Fruit fly (Drosophila melanogaster): Measurements from ENCODE around the gene Cyp4e3.

Gene Cyp4e3

DNA sequence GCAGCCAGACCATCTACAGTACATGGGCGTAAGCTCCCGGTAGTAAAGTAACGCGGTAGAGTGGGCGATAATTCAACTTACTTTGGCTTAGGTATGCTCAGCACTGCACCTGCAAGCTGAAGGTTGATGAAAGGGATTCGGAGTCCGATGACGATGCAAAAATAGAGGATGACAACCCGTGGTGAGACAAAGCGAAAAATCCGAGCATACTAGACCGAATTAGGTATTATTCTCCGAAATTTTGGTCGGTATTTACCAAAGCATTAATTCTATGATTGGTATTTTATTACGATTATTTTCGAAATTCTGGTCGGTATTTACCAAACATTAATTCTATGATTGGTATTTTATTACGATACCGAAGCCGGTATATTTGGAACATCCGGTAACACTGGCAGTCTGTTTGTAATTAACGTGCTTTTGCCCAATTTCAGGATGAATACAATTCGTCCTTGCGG, 40.7 kb upstream of the Cyp4e3 start, which contains the start of gene CG4036 (continued):
- no peak for TF ChIP-seq dan (GFP tag; IDR thresholded peaks at IDR 0.05)
- TF ChIP-seq Atf-2 (GFP tag; optimal IDR thresholded peaks at IDR 0.05), result no peak
- peak; percentile 60 for TF ChIP-seq zen (tag; optimal IDR thresholded peaks at IDR 0.05)
- no peak for TF ChIP-seq Fer3 (tag; optimal IDR thresholded peaks at IDR 0.05)
- no peak for TF ChIP-seq tio (GFP tag; optimal IDR thresholded peaks at IDR 0.05)
- TF ChIP-seq Doc3 (GFP tag; IDR thresholded peaks at IDR 0.05; ENCODE audit: partially characterized antibody), result peak; percentile 42; the same call in 1 of the 3 replicates
- no peak for TF ChIP-seq Gug (GFP tag; IDR thresholded peaks at IDR 0.05)
- TF ChIP-seq ranshi (GFP tag; IDR thresholded peaks at IDR 0.05), result no peak
- peak; percentile 72 for TF ChIP-seq CG1603 (tag; optimal IDR thresholded peaks at IDR 0.05)
- no peak for TF ChIP-seq CG4730 (GFP tag; IDR thresholded peaks at IDR 0.05)
- no peak for TF ChIP-seq GATAe (GFP tag; conservative IDR thresholded peaks at IDR 0.05)
- no peak for TF ChIP-seq h (optimal IDR thresholded peaks at IDR 0.05)
- TF ChIP-seq Sox102F (GFP tag; optimal IDR thresholded peaks at IDR 0.05), result no peak
- no peak for TF ChIP-seq croc (GFP tag; conservative IDR thresholded peaks at IDR 0.05)
- TF ChIP-seq maf-S (GFP tag; optimal IDR thresholded peaks at IDR 0.05), result no peak
- no peak for TF ChIP-seq Abd-B (GFP tag; optimal IDR thresholded peaks at IDR 0.05)
- TF ChIP-seq HmgZ (tag; optimal IDR thresholded peaks at IDR 0.05), result peak; percentile 54
- no peak for TF ChIP-seq Nf-YB (GFP tag; optimal IDR thresholded peaks at IDR 0.05)
- no peak for TF ChIP-seq CG10147 (GFP tag; optimal IDR thresholded peaks at IDR 0.05)
- no peak for TF ChIP-seq Gsc (GFP tag; IDR thresholded peaks at IDR 0.05)
- peak; percentile 11 for TF ChIP-seq CG2712 (tag; optimal IDR thresholded peaks at IDR 0.05)
- TF ChIP-seq pfk (GFP tag; optimal IDR thresholded peaks at IDR 0.05), result no peak
- no peak for TF ChIP-seq gcm2 (GFP tag; optimal IDR thresholded peaks at IDR 0.05)
- no peak for TF ChIP-seq exex (tag; optimal IDR thresholded peaks at IDR 0.05)
- no peak for TF ChIP-seq Pdp1 (GFP tag; optimal IDR thresholded peaks at IDR 0.05)
- no peak for TF ChIP-seq sisA (GFP tag; IDR thresholded peaks at IDR 0.05)
- TF ChIP-seq H2.0 (GFP tag; IDR thresholded peaks at IDR 0.05), result no peak
- TF ChIP-seq C15 (GFP tag; IDR thresholded peaks at IDR 0.05), result no peak
- TF ChIP-seq sc (optimal IDR thresholded peaks at IDR 0.05), result no peak
- TF ChIP-seq sc (GFP tag; optimal IDR thresholded peaks at IDR 0.05), result no peak
- no peak for TF ChIP-seq CG3407 (GFP tag; optimal IDR thresholded peaks at IDR 0.05)
- TF ChIP-seq CG7357 (GFP tag; IDR thresholded peaks at IDR 0.05), result no peak
- TF ChIP-seq p53 (GFP tag; optimal IDR thresholded peaks at IDR 0.05), result no peak
- no peak for TF ChIP-seq CG14667 (GFP tag; IDR thresholded peaks at IDR 0.05)
- no peak for TF ChIP-seq prd (optimal IDR thresholded peaks at IDR 0.05)
- TF ChIP-seq prd (GFP tag; IDR thresholded peaks at IDR 0.05), result no peak
- no peak for TF ChIP-seq Ada2b (GFP tag; IDR thresholded peaks at IDR 0.05)
- peak; percentile 40 for TF ChIP-seq CG17829 (tag; optimal IDR thresholded peaks at IDR 0.05)
- TF ChIP-seq Sry-δ (GFP tag; optimal IDR thresholded peaks at IDR 0.05), result peak; percentile 36
- no peak for TF ChIP-seq hth (optimal IDR thresholded peaks at IDR 0.05)
- TF ChIP-seq CG13424 (tag; optimal IDR thresholded peaks at IDR 0.05), result no peak
- TF ChIP-seq CG42726 (GFP tag; IDR thresholded peaks at IDR 0.05; ENCODE audit: partially characterized antibody), result no peak
- TF ChIP-seq wor (GFP tag; IDR thresholded peaks at IDR 0.05), result no peak
- peak; percentile 62 for TF ChIP-seq CG12659 (GFP tag; optimal IDR thresholded peaks at IDR 0.05)
- no peak for TF ChIP-seq CG4404 (GFP tag; IDR thresholded peaks at IDR 0.05)
- no peak for TF ChIP-seq Dbx (GFP tag; IDR thresholded peaks at IDR 0.05)
- TF ChIP-seq CG30431 (GFP tag; optimal IDR thresholded peaks at IDR 0.05), result no peak
- TF ChIP-seq CG8388 (GFP tag; optimal IDR thresholded peaks at IDR 0.05), result no peak
- no peak for TF ChIP-seq CG16779 (GFP tag; IDR thresholded peaks at IDR 0.05)
- TF ChIP-seq tll (GFP tag; optimal IDR thresholded peaks at IDR 0.05), result no peak
- no peak for TF ChIP-seq tup (GFP tag; optimal IDR thresholded peaks at IDR 0.05)
- TF ChIP-seq unc-4 (GFP tag; IDR thresholded peaks at IDR 0.05; ENCODE audit: partially characterized antibody), result 0 out of 2 replicates have a peak, but pooled peaks have one; percentile 37

Measured in whole organism, embryonic.